Fruit fly (Drosophila melanogaster) whole organism, larva: ENCODE measurements around the gene msd5.

Experiments
- noc ChIP-seq: fragments of 200-800 bp; sonication (Bioruptor generic); optimal IDR thresholded peaks from 3 replicates; lab custom pipeline; 2019; ENCODE audit warnings: missing biosample characterization, mild to moderate bottlenecking, missing genetic modification characterization, moderate library complexity

The msd5 gene

DNA sequence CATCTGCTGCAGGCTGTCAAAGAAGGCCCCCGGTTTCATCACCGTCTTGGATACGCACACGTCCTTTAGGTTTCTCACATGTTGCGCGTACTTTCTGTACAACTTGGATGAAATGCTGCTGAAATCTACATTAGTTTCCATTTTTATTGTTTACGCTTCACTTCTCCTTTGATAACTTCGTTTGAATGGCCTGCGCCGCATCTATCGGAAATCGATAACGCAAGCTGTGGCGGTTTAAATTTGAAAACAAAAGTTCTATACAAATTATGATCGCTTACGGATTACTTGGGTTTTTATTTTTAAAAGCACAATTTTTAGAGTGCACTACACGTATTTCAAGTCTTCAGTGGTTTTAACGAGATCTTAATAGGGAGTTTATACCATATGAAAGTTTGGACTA is at the start of gene msd5:
msd5 (minus strand) TSS at position 174 of the 400 bp plus-strand sequence.
- no peak for TF ChIP-seq noc

DNA sequence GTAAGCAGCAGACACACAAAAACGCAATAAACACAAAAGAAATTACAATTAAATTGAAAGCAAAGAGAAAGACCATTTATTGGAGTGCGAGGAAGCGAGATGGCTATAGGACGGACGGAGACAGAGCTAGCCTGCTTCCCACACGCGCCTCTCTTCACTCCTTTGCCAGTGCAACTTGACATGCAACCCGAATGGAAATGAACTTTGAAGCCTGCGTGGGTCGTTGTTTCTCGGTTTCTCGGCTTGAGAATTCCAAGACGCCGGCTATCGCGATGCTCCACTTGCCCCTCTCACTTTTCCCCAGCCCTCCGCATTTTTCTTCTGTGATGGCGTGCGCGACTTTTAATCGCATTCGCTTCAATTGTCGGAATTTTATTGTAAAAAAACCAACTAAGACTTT is 48.0 kb upstream of the msd5 start:
- no peak for TF ChIP-seq noc

DNA sequence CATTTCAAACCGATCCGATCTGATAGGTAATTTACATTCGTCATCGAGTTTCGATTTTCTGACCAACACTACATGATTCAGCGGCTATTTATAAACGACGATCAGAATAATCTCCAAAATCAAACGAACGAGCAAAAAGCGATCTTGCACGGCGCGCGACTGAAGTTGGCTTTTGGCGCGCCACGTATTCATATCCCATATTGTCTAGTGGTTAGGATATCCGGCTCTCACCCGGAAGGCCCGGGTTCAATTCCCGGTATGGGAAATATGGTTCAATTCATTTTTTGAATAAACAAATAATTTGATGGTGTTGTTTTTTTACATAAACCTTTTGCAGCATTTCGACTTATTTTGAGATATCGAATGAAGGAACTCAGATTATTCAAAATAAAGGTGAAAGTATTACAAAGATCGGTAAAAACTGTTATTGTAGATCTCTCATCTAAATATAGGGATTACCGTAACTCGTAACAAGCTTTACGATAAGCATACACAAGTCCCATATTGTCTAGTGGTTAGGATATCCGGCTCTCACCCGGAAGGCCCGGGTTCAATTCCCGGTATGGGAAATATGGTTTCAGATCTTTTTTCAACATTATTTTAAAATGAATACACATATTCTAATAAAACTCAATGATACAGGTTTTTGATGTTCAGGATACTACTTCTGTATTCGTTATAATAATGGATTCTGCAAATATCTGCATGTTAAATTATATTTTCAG is 47.0 kb upstream of the msd5 start:
- TF ChIP-seq noc: no peak

DNA sequence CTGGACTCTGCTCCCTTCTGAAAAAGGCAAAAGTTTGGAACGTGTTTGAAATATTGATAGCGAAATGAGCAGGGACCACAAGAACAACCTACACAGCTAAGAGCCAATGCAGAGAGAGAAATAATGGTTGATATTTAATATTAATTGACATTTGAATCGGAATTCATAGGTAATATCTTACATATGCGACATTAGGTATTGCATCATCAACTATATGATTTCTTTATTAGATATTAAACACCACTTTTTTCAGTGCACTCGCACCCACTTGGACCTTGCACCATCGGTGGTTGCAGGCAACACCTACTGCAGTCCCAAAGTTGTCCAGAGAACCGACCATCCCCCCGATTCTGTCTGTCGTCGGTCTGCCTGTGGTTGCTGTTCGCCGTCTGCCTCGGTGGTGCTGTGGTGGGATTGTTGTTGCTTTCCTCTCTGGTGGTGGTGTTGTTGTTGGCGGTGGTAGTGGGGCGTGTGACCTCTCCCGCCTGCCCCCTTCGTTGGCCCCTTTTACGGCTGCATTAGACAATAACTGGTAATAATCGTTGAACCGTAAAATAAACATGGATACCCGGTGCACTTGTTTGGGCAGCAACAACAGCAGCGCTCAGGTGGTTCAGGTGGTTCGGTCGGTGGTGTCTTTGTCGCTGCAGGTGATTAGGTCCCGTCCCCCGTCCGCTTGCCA is 46.1 kb upstream of the msd5 start:
- TF ChIP-seq noc: no peak

DNA sequence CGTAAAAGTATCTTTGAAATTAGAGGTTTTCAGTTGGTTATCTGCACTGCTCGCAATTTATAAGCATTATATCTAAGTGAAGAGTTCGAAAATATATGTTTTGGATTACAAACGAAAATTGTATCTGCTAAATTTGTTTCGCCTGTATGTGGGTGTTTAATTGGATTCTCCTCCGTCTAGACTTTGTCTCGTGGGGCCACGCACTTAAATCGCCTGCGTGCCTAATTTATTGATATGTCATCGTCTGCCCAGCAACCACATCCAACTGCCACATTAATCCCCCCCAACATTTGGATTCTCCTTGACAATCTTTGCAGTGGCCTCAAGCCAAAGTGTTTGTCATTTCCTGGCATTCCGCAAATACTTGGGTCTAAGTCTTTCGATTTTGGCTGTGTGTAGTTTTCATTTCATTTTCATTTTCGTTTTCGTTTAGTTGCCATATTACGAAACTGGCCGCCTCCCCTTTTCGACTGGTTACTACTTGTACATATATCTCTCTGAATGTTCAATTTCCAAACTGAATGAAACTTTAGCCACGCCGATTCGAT is 45.2 kb upstream of the msd5 start:
- TF ChIP-seq noc: no peak

DNA sequence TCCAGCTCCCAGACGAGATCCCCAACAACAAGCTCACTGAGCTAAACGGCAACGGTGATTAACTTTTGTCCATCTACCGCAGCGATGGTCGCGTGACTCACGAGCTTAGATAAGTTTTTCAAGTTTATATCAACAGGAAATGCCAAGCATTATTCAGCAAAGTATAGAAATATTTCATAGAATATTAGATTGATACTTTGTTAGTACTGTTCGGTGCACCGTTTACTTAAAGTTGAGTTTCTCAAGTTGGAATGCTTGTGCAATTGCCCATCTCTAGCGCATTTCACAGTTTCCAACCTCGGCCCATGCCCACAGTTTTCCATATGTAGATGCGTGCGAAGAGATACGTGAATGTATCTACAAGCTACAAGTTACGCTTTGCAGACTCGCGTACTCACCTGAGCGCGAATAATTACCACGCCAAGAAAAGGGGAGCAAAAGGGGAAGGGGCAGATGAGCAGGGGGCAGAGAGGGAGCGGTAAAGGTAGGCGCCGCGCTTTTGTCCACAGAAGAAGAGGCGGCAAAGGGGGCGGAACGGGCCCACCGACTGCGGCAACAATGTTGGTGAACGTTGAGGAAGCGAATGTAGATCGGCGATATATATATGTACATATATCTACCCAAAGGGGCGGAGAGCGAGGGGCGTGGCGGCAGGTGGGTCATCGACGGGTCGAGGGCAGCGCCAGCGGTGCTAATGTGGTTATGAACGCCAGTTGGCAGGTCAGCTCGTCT is 43.2 kb upstream of the msd5 start:
- no peak for TF ChIP-seq noc

DNA sequence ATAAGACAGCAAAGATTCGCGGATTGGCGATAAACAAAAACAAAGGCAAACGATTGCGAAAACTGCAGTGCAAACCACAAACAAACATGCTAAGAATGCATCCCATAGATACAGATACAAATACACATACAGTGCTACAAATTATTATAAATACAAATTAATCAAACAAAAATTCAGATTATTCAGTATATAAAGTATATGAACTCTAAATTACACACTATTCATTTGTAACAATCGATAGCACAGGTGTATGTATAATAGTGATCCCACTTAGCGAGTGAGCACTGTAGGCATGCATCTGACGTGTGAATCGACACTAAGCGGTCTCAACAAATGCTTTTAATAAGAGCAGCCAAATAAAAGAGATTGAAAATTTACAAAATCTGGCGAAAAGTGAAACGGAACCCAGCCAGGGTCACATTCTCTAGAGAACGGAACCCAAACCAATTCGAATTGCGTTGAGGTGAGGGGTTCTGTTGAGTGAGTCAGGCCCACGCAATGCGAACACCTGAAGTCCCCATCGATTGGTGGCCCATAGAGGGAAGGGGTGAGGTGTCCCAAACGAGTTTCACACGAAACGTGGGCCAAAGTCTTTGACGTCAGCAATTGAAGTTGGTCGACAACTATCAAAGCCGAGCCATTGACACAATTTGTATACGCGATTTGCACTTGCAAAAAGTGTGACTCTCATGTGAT is 41.6 kb upstream of the msd5 start:
- no peak for TF ChIP-seq noc

DNA sequence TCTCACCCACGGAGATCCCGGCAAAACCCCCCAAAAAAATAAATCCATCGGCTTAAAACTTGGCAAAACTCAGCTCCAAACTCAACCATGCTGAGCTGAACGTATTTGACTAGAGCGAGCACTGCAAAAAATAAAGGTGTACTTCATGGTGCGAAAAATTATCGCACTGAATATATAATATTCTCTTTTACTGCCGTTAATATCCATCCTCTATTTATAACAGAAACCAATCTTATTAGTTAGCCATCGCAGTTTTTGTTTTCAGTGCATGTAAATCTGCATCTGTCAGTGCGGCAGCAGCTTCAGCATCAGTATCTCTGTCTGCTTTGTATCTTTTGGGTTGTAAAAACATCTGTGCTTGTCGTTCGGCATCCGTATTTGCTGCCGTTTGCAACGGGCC is 38.0 kb upstream of the msd5 start:
- TF ChIP-seq noc: no peak

DNA sequence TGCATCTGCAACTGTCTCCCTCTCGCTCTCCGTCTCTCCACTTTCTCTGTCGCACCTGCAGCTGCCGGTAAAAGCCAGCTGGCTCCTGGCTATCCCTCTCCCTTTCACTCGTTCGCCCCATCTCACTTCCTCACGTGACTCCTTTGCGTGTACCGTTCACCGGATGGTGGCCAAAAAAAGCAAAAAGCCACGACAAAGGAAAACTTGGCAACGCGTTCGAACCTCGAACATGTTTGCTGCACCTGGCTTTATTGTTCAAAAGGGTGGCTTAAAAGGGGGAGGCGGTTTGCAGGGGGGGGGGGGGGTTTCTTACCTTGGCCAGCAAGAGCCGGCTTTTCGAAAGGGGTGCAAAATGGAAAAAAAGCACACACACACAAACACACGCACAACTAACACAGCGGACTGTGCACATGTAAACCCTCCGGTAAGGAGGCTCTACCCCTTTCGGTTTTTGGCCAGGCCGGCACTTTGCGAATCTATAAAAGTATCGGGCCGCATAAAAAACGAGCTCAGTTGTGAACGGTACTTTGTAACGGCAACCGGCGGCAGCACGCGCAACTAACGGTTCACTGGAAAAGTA is 37.2 kb upstream of the msd5 start, which contains the start of gene ru:
ru (plus strand) TSS at position 530 of the 580 bp plus-strand sequence.
- TF ChIP-seq noc: no peak

DNA sequence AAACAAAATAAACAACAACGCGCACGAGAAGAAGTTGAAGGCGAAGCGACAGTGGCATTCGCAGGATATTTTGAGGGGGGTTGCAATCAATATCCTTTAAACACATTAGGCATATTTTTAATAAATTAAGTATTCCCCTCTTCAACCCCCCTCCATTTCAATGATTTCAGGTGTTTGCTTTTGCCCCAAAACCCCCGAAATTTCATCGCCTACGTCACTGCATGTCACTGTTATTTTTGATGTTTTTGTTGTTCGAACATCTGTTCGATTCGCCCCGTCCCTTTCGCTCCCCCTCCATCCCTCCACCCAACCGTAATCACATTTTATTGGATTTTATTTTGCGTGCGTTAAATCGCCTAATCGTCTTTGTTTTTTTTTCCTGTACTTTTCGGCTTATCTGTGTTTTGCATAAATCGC is 35.3 kb upstream of the msd5 start:
- TF ChIP-seq noc: peak; percentile 37

DNA sequence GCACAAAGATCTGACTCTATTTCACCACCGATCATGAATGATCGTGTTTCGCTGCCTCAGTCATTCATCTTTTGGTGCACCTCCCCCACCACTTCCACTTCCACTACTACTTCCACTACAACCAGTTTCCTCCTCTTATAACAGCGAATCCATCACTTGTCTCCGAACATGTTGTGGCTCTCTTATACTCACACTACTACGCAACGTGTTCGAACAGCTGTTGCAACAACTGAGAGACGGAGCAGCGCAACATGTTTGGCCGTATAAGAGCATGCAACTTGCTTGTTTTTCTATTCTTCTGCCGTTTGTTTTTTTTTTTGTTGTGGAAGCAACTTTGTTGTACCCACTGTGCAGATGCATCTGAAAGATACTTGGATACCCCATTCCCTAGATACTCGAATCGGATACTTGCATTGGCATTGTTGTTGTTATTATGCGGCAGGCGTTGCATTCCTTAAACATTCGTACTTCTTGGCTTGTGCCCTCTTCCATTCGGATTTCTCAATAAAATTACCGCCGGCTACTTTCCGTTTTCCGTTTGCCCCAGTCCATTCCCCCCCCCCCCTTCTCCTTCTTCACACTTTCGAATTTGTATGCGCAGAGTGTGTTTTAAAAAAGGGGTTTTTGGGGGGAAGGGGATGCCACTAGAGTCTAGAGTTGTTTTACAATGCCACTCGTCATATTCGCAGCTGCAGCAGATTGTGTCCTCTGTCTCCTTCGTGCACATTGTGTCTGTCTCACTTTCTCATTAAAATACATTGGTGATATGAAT is 34.1 kb upstream of the msd5 start:
- TF ChIP-seq noc: no peak

DNA sequence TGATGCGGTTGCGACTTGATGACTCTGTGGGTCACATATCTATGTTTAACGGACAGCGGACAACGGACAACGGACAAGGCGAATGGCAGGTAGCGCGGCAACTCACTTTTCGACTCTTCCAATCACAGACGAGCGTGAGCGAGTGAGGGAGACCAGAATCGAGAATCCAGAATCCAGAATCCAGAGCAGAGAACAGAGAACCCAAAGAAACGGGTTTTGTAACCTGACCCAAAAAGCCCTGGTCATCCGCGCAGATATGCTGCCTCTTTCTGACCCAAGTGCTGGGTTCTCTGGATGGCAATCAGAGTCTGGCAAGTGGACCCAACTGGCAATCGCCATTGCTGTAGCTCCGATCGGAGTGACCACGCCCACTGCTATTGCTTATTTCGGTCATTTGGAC is 31.4 kb upstream of the msd5 start:
- no peak for TF ChIP-seq noc

DNA sequence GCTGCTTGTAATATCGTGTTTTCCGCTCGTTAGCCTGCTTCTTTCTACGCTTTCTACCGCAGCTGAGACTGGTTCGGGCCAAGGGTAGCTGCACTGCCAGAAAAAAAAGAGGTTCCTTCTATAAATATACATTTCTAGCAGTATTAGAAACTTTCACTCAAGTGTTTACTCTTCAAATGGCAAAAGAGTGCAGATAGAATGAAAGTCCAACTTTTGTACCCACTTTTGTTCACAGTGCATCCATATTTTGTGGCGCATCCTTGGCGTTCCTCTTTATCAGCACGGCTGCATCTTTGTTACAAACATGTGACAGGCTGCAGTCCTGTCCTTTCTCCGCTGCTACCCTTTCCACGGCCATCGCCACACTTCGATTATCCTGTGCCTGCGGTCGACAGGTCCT is 25.4 kb upstream of the msd5 start:
- TF ChIP-seq noc: no peak

DNA sequence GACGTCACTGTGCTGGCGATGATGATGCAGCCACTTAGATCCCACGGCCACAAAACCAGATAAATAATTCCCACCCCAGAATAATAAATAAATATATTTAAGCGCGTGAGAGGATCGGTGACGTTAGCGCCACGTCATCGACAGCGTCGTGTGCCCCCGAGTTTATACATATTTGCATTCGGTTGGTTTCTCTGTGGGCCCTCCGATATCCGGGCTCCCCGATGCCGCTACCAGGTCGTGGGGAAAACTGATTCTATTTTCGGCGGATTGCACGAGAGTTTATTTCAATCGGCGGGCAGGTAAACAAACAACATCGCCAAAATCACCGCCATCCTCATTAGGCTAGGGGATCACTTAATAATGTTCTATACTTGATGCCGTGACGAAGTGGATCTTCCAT is 21.3 kb upstream of the msd5 start:
- TF ChIP-seq noc: no peak

DNA sequence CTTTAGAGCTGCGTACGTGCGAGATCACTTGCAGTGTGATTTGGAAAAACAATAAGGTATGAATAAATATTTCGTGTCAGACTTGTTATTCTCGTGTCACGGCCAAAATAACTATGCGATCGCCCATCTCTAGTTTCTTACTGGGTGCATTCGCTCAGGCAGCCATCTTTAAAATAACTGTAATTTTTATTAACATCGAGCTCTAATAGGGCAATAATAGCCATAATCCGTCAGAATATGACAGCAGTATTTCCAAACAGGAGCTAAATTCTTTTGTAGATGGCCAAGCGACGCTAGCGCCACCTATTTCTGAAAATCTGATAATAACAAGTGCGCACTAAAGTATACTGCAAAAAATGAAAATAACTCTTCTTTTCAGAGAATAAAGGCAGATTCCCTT is 19.1 kb upstream of the msd5 start:
- TF ChIP-seq noc: no peak

DNA sequence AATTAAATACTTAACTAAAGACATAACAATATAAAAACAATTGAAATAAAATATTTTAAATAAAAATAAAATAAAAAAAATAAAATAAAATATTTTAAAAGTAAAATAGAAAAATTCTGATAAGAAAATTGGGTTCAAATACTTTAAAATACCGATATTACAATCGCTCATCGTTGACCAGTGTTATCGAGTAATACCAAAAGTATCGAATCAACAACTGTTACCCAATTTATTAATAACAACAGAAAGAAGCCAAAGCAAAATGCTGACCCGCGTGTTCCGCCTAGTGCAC is 17.9 kb upstream of the msd5 start, which contains the start of gene CG9166:
CG9166 (plus strand) TSS at position 193 of the 292 bp plus-strand sequence.
- no peak for TF ChIP-seq noc
